Worm (Caenorhabditis elegans) whole organism, L4 larva: ENCODE results near the gene cyp-25A2.
"Not testable (repeated sequence)": the region's sequence is repeated elsewhere in the genome, so short reads cannot be mapped to it uniquely, and the experiment has no call there.

ENCODE experiments used
- D1046.2 ChIP-seq: fragments of 200-800 bp; sonication (Bioruptor generic); IDR thresholded peaks from 2 replicates; pipeline ENCODE4 v1.3.6; 2022; ENCODE audit warnings: missing genetic modification characterization, missing compliant biosample characterization
- F10B5.3 ChIP-seq: sonication (generic microtip); optimal IDR thresholded peaks from 2 replicates; lab custom pipeline; 2016; ENCODE audit warnings: mild to moderate bottlenecking, missing genetic modification characterization, missing compliant biosample characterization
- F26F4.8 ChIP-seq: fragments of 200-800 bp; sonication (Bioruptor generic); conservative IDR thresholded peaks from 2 replicates; pipeline ENCODE4 v1.3.6; 2022; ENCODE audit warnings: missing genetic modification characterization, missing compliant biosample characterization
- F49E8.2 ChIP-seq: sonication (generic microtip); optimal IDR thresholded peaks from 2 replicates; lab custom pipeline; 2016; ENCODE audit warnings: missing compliant biosample characterization, mild to moderate bottlenecking, missing genetic modification characterization, borderline replicate concordance
- Y105C5A.15 ChIP-seq: fragments of 200-800 bp; sonication (Bioruptor generic); IDR thresholded peaks from 2 replicates; pipeline ENCODE4 v1.3.6; 2022; ENCODE audit warnings: missing genetic modification characterization, missing compliant biosample characterization
- Y48G9A.11 ChIP-seq: fragments of 200-800 bp; sonication (Bioruptor generic); IDR thresholded peaks from 2 replicates; pipeline ENCODE4 v1.3.6; 2022; ENCODE audit warnings: missing genetic modification reagents, missing genetic modification characterization, missing compliant biosample characterization
- Y5F2A.4 ChIP-seq: fragments of 200-800 bp; sonication (Bioruptor generic); optimal IDR thresholded peaks from 2 replicates; lab custom pipeline; 2018; ENCODE audit warnings: mild to moderate bottlenecking, missing genetic modification characterization, missing compliant biosample characterization
- ZK546.5 ChIP-seq, 2 experiments: sonication (generic microtip); optimal IDR thresholded peaks; 2 replicates each; lab custom pipeline; 2017; ENCODE audit warnings: missing biosample characterization in 2 of 2, missing genetic modification characterization in 2 of 2
- aha-1 ChIP-seq: fragments of 150-350 bp; peaks from one replicate; lab custom pipeline; 2014; ENCODE audit warnings: missing biosample characterization, missing genetic modification characterization
- arid-1 ChIP-seq: fragments of 200-800 bp; sonication (Bioruptor generic); conservative IDR thresholded peaks from 2 replicates; pipeline ENCODE4 v1.3.6; 2022; ENCODE audit warnings: missing genetic modification reagents, missing genetic modification characterization, missing compliant biosample characterization
- ceh-20 ChIP-seq: fragments of 200-800 bp; sonication (Bioruptor generic); IDR thresholded peaks from 2 replicates; pipeline ENCODE4 v1.3.6; 2022; ENCODE audit warnings: missing genetic modification reagents, missing genetic modification characterization, missing compliant biosample characterization
- ceh-44 ChIP-seq: fragments of 200-800 bp; sonication (Bioruptor generic); IDR thresholded peaks from 2 replicates; pipeline ENCODE4 v1.3.6; 2022; ENCODE audit warnings: missing genetic modification reagents, missing genetic modification characterization, missing compliant biosample characterization
- ceh-62 ChIP-seq: sonication (generic microtip); optimal IDR thresholded peaks from 2 replicates; lab custom pipeline; 2017; ENCODE audit warnings: missing biosample characterization, missing genetic modification characterization
- ces-1 ChIP-seq: fragments of 150-350 bp; sonication (generic microtip); optimal IDR thresholded peaks from 4 replicates; lab custom pipeline; 2014; ENCODE audit warnings: missing biosample characterization, missing genetic modification reagents, missing genetic modification characterization
- daf-16 ChIP-seq, 3 experiments: sonication (generic microtip); optimal IDR thresholded peaks; 2 replicates each; lab custom pipeline; 2016 to 2017; ENCODE audit warnings: missing genetic modification characterization in 3 of 3, missing genetic modification reagents in 3 of 3, mild to moderate bottlenecking in 2 of 3, missing compliant biosample characterization in 2 of 3, missing biosample characterization in 1 of 3, moderate library complexity in 1 of 3
- daf-19 ChIP-seq: fragments of 200-800 bp; sonication (Bioruptor generic); conservative IDR thresholded peaks from 2 replicates; pipeline ENCODE4 v1.3.6; 2022; ENCODE audit warnings: missing genetic modification characterization, missing compliant biosample characterization
- dmd-6 ChIP-seq: fragments of 200-800 bp; sonication (Bioruptor generic); IDR thresholded peaks from 2 replicates; pipeline ENCODE4 v1.3.6; 2022; ENCODE audit warnings: missing genetic modification reagents, missing genetic modification characterization, missing compliant biosample characterization
- duxl-1 ChIP-seq: sonication (generic microtip); optimal IDR thresholded peaks from 2 replicates; lab custom pipeline; 2016; ENCODE audit warnings: mild to moderate bottlenecking, missing genetic modification characterization, moderate library complexity, missing compliant biosample characterization; ENCODE audit not compliant: poor library complexity
- dve-1 ChIP-seq: sonication (generic microtip); optimal IDR thresholded peaks from 2 replicates; lab custom pipeline; 2017; ENCODE audit warnings: antibody characterized with exemption, mild to moderate bottlenecking, missing genetic modification characterization, missing compliant biosample characterization; ENCODE audit not compliant: insufficient read depth
- gei-8 ChIP-seq: fragments of 200-800 bp; sonication (Bioruptor generic); optimal IDR thresholded peaks from 2 replicates; lab custom pipeline; 2018; ENCODE audit warnings: mild to moderate bottlenecking, missing genetic modification characterization, missing compliant biosample characterization
- hif-1 ChIP-seq, 2 experiments: sonication (generic microtip); optimal IDR thresholded peaks; 2 replicates each; lab custom pipeline; 2016 to 2017; ENCODE audit warnings: missing compliant biosample characterization in 2 of 2, missing genetic modification characterization in 2 of 2, missing genetic modification reagents in 2 of 2, missing genotype in 2 of 2, mild to moderate bottlenecking in 1 of 2
- hlh-11 ChIP-seq: fragments of 200-800 bp; sonication (Bioruptor generic); optimal IDR thresholded peaks from 2 replicates; lab custom pipeline; 2018; ENCODE audit warnings: mild to moderate bottlenecking, missing genetic modification characterization, missing compliant biosample characterization
- lin-15B ChIP-seq: fragments of 150-350 bp; sonication (generic microtip); optimal IDR thresholded peaks from 3 replicates; lab custom pipeline; 2014; ENCODE audit warnings: missing biosample characterization, missing genetic modification characterization
- lsy-2 ChIP-seq, 2 experiments: fragments of 150-350 bp in 1 of 2; sonication (generic microtip) in 1 of 2; optimal IDR thresholded peaks; 2 replicates each; lab custom pipeline; 2014 to 2017; ENCODE audit warnings: missing biosample characterization in 2 of 2, missing genetic modification characterization in 2 of 2
- madf-5 ChIP-seq, 2 experiments: fragments of 200-800 bp; sonication (Bioruptor generic); IDR thresholded peaks; 2 replicates each; pipeline ENCODE4 v1.3.6; 2022; ENCODE audit warnings: missing compliant biosample characterization in 2 of 2, missing genetic modification characterization in 2 of 2
- mdl-1 ChIP-seq, 2 experiments: fragments of 150-350 bp in 1 of 2; sonication (generic microtip) in 1 of 2; optimal IDR thresholded peaks; 2 replicates each; lab custom pipeline; 2014 to 2017; ENCODE audit warnings: missing biosample characterization in 2 of 2, missing genetic modification characterization in 2 of 2
- mep-1 ChIP-seq: fragments of 150-350 bp; sonication (generic microtip); optimal IDR thresholded peaks from 3 replicates; lab custom pipeline; 2014; ENCODE audit warnings: missing biosample characterization, missing genetic modification characterization
- mxl-2 ChIP-seq: fragments of 200-800 bp; sonication (Bioruptor generic); conservative IDR thresholded peaks from 2 replicates; pipeline ENCODE4 v1.3.6; 2022; ENCODE audit warnings: missing genetic modification reagents, missing genetic modification characterization, missing compliant biosample characterization
- mxl-3 ChIP-seq: fragments of 200-800 bp; sonication (Bioruptor generic); optimal IDR thresholded peaks from 2 replicates; lab custom pipeline; 2018; ENCODE audit warnings: mild to moderate bottlenecking, missing genetic modification characterization, missing compliant biosample characterization
- nhr-102 ChIP-seq: sonication (generic microtip); optimal IDR thresholded peaks from 2 replicates; lab custom pipeline; 2016; ENCODE audit warnings: mild to moderate bottlenecking, missing genetic modification characterization, moderate library complexity, missing compliant biosample characterization
- nhr-237 ChIP-seq: sonication (generic microtip); optimal IDR thresholded peaks from 2 replicates; lab custom pipeline; 2017; ENCODE audit warnings: missing biosample characterization, missing genetic modification characterization
- nhr-28 ChIP-seq: fragments of 150-350 bp; optimal IDR thresholded peaks from 2 replicates; lab custom pipeline; 2014; ENCODE audit warnings: missing biosample characterization, missing genetic modification characterization
- nhr-41 ChIP-seq: fragments of 200-800 bp; sonication (Bioruptor generic); IDR thresholded peaks from 2 replicates; pipeline ENCODE4 v1.3.6; 2022; ENCODE audit warnings: missing genetic modification reagents, missing genetic modification characterization, missing compliant biosample characterization
- nhr-42 ChIP-seq: fragments of 200-800 bp; sonication (Bioruptor generic); IDR thresholded peaks from 2 replicates; pipeline ENCODE4 v1.3.6; 2022; ENCODE audit warnings: missing genetic modification characterization, missing compliant biosample characterization
- pha-4 ChIP-seq, 2 experiments: fragments of 150-350 bp in 1 of 2; fragments of 200-800 bp in 1 of 2; sonication (Bioruptor generic) in 1 of 2; IDR thresholded peaks in 1 of 2; optimal IDR thresholded peaks in 1 of 2; 2 replicates each; pipeline versions ENCODE4 v1.3.6 to Lab custom; 2014 to 2022; ENCODE audit warnings: missing genetic modification characterization in 2 of 2, missing genetic modification reagents in 2 of 2, missing biosample characterization in 1 of 2, missing compliant biosample characterization in 1 of 2
- php-3 ChIP-seq: fragments of 200-800 bp; sonication (Bioruptor generic); IDR thresholded peaks from 2 replicates; pipeline ENCODE4 v1.3.6; 2022; ENCODE audit warnings: missing genetic modification reagents, missing genetic modification characterization, missing compliant biosample characterization
- rbr-2 ChIP-seq: sonication (generic microtip); optimal IDR thresholded peaks from 2 replicates; lab custom pipeline; 2016; ENCODE audit warnings: missing genotype, missing genetic modification characterization, missing compliant biosample characterization
- set-16 ChIP-seq: fragments of 200-800 bp; sonication (Bioruptor generic); IDR thresholded peaks from 2 replicates; pipeline ENCODE4 v1.3.6; 2022; ENCODE audit warnings: missing genetic modification reagents, missing genetic modification characterization, missing compliant biosample characterization
- snpc-4 ChIP-seq: fragments of 150-350 bp; optimal IDR thresholded peaks from 2 replicates; lab custom pipeline; 2014; ENCODE audit warnings: missing biosample characterization, missing genetic modification characterization
- spr-3 ChIP-seq: fragments of 200-800 bp; sonication (Bioruptor generic); optimal IDR thresholded peaks from 2 replicates; lab custom pipeline; 2018; ENCODE audit warnings: mild to moderate bottlenecking, missing genetic modification characterization, missing compliant biosample characterization
- zfp-2 ChIP-seq: sonication (generic microtip); optimal IDR thresholded peaks from 2 replicates; lab custom pipeline; 2016; ENCODE audit warnings: mild to moderate bottlenecking, missing genetic modification characterization, missing compliant biosample characterization
- zip-11 ChIP-seq: fragments of 200-800 bp; sonication (Bioruptor generic); IDR thresholded peaks from 2 replicates; pipeline ENCODE4 v1.3.6; 2022; ENCODE audit warnings: missing genetic modification characterization, missing compliant biosample characterization
- zip-2 ChIP-seq: fragments of 150-350 bp; optimal IDR thresholded peaks from 2 replicates; lab custom pipeline; 2014; ENCODE audit warnings: missing biosample characterization, missing genetic modification characterization
- ztf-11 ChIP-seq: fragments of 150-350 bp; optimal IDR thresholded peaks from 2 replicates; lab custom pipeline; 2014; ENCODE audit warnings: missing biosample characterization, missing genetic modification characterization
- ztf-7 ChIP-seq: fragments of 150-350 bp; optimal IDR thresholded peaks from 2 replicates; lab custom pipeline; 2014; ENCODE audit warnings: missing biosample characterization, missing genetic modification characterization

Gene cyp-25A2

DNA sequence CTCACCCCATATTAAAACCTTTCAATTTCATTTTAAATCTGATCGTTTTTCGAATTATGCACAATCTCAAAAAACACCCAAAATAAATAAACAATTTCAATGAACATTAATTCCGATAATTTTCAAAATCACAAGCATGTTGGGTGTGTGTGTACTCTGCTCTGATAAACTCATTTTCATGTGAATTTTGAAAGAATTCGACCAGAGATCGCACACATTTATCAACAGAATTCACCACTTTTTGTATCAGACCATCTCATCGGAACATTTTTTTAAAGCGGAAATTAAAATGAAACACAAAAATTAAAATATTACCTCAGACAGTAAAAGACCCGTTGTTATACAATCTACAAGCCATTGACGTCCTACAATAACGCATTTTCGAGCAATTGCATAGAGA lies 23.0 kb downstream of the cyp-25A2 start:
- 0 out of 2 replicates have a peak, but pooled peaks have one; percentile 22 for TF ChIP-seq mxl-2 (GFP tag; lab: Robert Waterston, UW)
- TF ChIP-seq dmd-6 (GFP tag; lab: Robert Waterston, UW), result peak; percentile 69
- TF ChIP-seq lsy-2 (tag; optimal IDR thresholded peaks at IDR 0.05; lab: Kevin White, UChicago), result peak in 1 of 2 experiments; percentile 30
- TF ChIP-seq daf-16 (GFP tag; optimal IDR thresholded peaks at IDR 0.05; lab: Kevin White, UChicago), result not testable (repeated sequence)
- TF ChIP-seq daf-16 (tag; optimal IDR thresholded peaks at IDR 0.05; lab: Kevin White, UChicago), result peak; percentile 91
- peak; percentile 46 for TF ChIP-seq dve-1 (tag; lab: Kevin White, UChicago)
- TF ChIP-seq hlh-11 (tag; lab: Kevin White, UChicago), result peak; percentile 40
- 0 out of 2 replicates have a peak, but pooled peaks have one; percentile 30 for TF ChIP-seq php-3 (GFP tag; lab: Robert Waterston, UW)
- TF ChIP-seq nhr-28 (tag; lab: Kevin White, UChicago), result peak; percentile 8

DNA sequence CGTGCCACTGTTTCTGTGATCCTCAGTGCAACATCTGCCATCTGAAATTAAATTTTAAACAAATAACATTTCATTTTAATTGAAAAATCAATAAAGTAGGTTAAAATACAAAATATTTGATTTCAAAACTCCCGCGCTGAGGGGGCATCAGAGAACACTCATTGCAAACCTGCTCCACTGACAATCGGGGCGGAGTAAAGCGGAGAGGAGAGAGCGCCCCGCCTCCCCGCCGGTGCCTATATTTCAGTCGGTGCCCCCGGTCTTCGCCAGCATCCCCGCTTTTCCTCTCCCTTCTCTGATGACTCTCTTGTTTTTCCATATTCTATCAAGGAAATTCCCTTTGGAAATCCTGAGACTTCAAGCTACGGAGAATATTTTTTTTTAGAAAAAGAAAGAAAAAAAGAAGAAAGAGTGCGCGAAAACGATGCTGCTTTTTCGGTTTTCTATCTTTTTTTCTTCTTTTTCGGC lies 27.9 kb downstream of the cyp-25A2 start, which contains the start of gene brc-1:
TSS of gene brc-1 (minus strand) at position 51 of the 468 bp plus-strand sequence.
- TF ChIP-seq nhr-41 (GFP tag; lab: Robert Waterston, UW) (no peak), F49E8.2 (tag; lab: Kevin White, UChicago) (no peak), ztf-11 (no peak), ztf-7 (tag; lab: Kevin White, UChicago) (peak; percentile 1), zip-11 (no peak), daf-19 (GFP tag; lab: Robert Waterston, UW) (no peak), duxl-1 (tag; lab: Kevin White, UChicago) (peak; percentile 56), dve-1 (tag; lab: Kevin White, UChicago) (peak; percentile 83), pha-4 (GFP tag; IDR thresholded peaks at IDR 0.05; lab: Robert Waterston, UW) (peak; percentile 69), pha-4 (tag; optimal IDR thresholded peaks at IDR 0.05; lab: Kevin White, UChicago) (no peak), ceh-20 (GFP tag; lab: Robert Waterston, UW) (peak; percentile 83), gei-8 (GFP tag; lab: Kevin White, UChicago) (no peak), madf-5 (GFP tag; IDR thresholded peaks at IDR 0.05; lab: Robert Waterston, UW) (no peak), snpc-4 (tag; lab: Kevin White, UChicago) (peak; percentile 33), zip-2 (tag; lab: Kevin White, UChicago) (no peak), nhr-237 (tag; lab: Kevin White, UChicago) (peak; percentile 53), spr-3 (GFP tag; lab: Kevin White, UChicago) (peak; percentile 30), daf-16 (GFP tag; optimal IDR thresholded peaks at IDR 0.05; lab: Kevin White, UChicago) (peak in 1 of 2 experiments; percentile 41), daf-16 (tag; optimal IDR thresholded peaks at IDR 0.05; lab: Kevin White, UChicago) (peak; percentile 50), arid-1 (GFP tag; lab: Robert Waterston, UW) (0 out of 2 replicates have a peak, but pooled peaks have one; percentile 45), hlh-11 (tag; lab: Kevin White, UChicago) (peak; percentile 92), mxl-3 (GFP tag; lab: Kevin White, UChicago) (peak; percentile 59), ces-1 (GFP tag; lab: Kevin White, UChicago) (no peak), Y105C5A.15 (GFP tag; lab: Robert Waterston, UW) (no peak), ZK546.5 (tag; optimal IDR thresholded peaks at IDR 0.05; lab: Kevin White, UChicago) (no peak), set-16 (peak; percentile 98), nhr-102 (tag; lab: Kevin White, UChicago) (peak; percentile 39), F26F4.8 (GFP tag; lab: Robert Waterston, UW) (no peak), nhr-42 (GFP tag; lab: Robert Waterston, UW) (peak; percentile 21; the same call in 1 of the 2 replicates), D1046.2 (peak; percentile 73; the same call in 1 of the 2 replicates), ceh-44 (GFP tag; lab: Robert Waterston, UW) (0 out of 2 replicates have a peak, but pooled peaks have one; percentile 28), rbr-2 (tag; lab: Kevin White, UChicago) (peak; percentile 89), php-3 (GFP tag; lab: Robert Waterston, UW) (no peak), hif-1 (tag; optimal IDR thresholded peaks at IDR 0.05; lab: Kevin White, UChicago) (peak; percentile 33 to 90), dmd-6 (GFP tag; lab: Robert Waterston, UW) (peak; percentile 80), aha-1 (tag; lab: Kevin White, UChicago) (peak; percentile 97), Y48G9A.11 (GFP tag; lab: Robert Waterston, UW) (no peak), lsy-2 (tag; optimal IDR thresholded peaks at IDR 0.05; lab: Kevin White, UChicago) (peak; percentile 82 to 96), lin-15B (tag; lab: Kevin White, UChicago) (peak; percentile 66), mxl-2 (GFP tag; lab: Robert Waterston, UW) (no peak), mep-1 (tag; lab: Kevin White, UChicago) (peak; percentile 95), F10B5.3 (no peak), ceh-62 (tag; lab: Kevin White, UChicago) (no peak), zfp-2 (peak; percentile 26), mdl-1 (tag; optimal IDR thresholded peaks at IDR 0.05; lab: Kevin White, UChicago) (peak; percentile 51 to 84), Y5F2A.4 (no peak)
